Worm (Caenorhabditis elegans) whole organism, L4/young adult: ENCODE measurements around the gene ZK105.1.

Experiments
- dao-5 ChIP-seq: sonication (generic microtip); optimal IDR thresholded peaks from 2 replicates; lab custom pipeline; 2016; ENCODE audit warnings: missing genotype, missing genetic modification characterization, moderate library complexity, missing compliant biosample characterization
- him-1 ChIP-seq: sonication (generic microtip); optimal IDR thresholded peaks from 2 replicates; lab custom pipeline; 2016; ENCODE audit warnings: missing genotype, missing genetic modification reagents, missing genetic modification characterization, missing compliant biosample characterization

- TF ChIP-seq dao-5 (tag; lab: Kevin White, UChicago) (no peak), him-1 (tag; lab: Kevin White, UChicago) (no peak)
Observed at ce11 chrV:7744068-7744467, 30.3 kb downstream of the ZK105.1 start.
